ENCODE assay signal across 2 fruit fly cellular contexts in the genomic region with DNA sequence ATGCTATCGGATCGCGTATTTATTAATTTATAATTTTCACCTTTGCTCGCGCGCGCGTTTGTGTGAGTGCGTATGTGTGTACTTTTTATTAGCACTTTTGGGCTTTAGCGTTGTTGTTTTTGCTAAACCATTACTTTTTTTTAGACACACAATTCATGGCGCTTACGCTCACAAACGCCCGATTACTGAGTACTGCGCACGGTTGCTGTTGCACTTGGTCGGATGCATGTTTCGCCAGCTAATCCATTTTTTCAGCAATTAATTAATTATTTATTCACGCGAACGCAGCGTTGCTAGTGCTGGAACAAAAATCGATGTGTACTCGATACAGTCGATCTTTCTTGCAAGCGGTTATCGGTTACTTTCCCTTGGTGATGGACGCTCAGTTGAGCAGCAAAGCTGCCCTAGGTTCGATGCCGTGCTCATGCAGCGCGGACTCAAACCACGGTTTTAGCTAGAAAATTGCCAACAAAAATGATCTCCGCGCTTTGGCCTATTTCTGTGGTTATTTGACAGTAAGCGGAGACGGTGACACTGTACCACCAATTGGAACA.
A peak's percentile ranks its signal among the peaks of the same experiment; 100 is the strongest.
TF ChIP-seq lines count a peak whose summit lies in the region.

Gene smg, minus strand, starts transcription at position 304 of the 554 bp plus-strand sequence.
Gene CG5087, plus strand, starts transcription at position 499 of the 554 bp plus-strand sequence.

TF ChIP-seq in whole organism, adult, 20 proteins besides CTCF, POLR2A, EP300 and RAD21 (continued from another document):
- TF ChIP-seq CG14711 (tag; optimal IDR thresholded peaks at IDR 0.05; lab: Kevin White, UChicago) (peak; percentile 6), toe (GFP tag; optimal IDR thresholded peaks at IDR 0.05; lab: Kevin White, UChicago) (peak; percentile 46), Hr96 (GFP tag; optimal IDR thresholded peaks at IDR 0.05; lab: Kevin White, UChicago) (no peak)

TF ChIP-seq in whole organism, embryonic, 481 proteins besides CTCF, POLR2A, EP300 and RAD21 (continued from another document and continues in another):
- TF ChIP-seq MTF-1 (GFP tag; optimal IDR thresholded peaks at IDR 0.05; lab: Kevin White, UChicago; ENCODE audit: borderline replicate concordance) (no peak), ci (GFP tag; IDR thresholded peaks at IDR 0.05; lab: Robert Waterston, UW) (peak; percentile 60; the same call in 1 of the 3 replicates), Oaz (GFP tag; IDR thresholded peaks at IDR 0.05; lab: Robert Waterston, UW) (no peak), sob (GFP tag; IDR thresholded peaks at IDR 0.05; lab: Robert Waterston, UW) (peak; percentile 70), CG7928 (GFP tag; optimal IDR thresholded peaks at IDR 0.05; lab: Kevin White, UChicago) (peak; percentile 42), dmrt11E (tag; optimal IDR thresholded peaks at IDR 0.05; lab: Kevin White, UChicago) (no peak), NfI (GFP tag; optimal IDR thresholded peaks at IDR 0.05; lab: Kevin White, UChicago) (peak; percentile 14), Med (GFP tag; lab: Kevin White, UChicago) (peak; percentile 92), CG11093 (GFP tag; IDR thresholded peaks at IDR 0.05; lab: Robert Waterston, UW) (no peak), CG4328 (GFP tag; optimal IDR thresholded peaks at IDR 0.05; lab: Kevin White, UChicago) (no peak), CG7786 (GFP tag; optimal IDR thresholded peaks at IDR 0.05; lab: Kevin White, UChicago) (peak; percentile 8), CG7372 (GFP tag; IDR thresholded peaks at IDR 0.05; lab: Robert Waterston, UW) (no peak), MBD-R2 (GFP tag; IDR thresholded peaks at IDR 0.05; lab: Robert Waterston, UW) (peak; percentile 88), btn (GFP tag; optimal IDR thresholded peaks at IDR 0.05; lab: Kevin White, UChicago) (no peak), caup (GFP tag; optimal IDR thresholded peaks at IDR 0.05; lab: Kevin White, UChicago; ENCODE audit: severe bottlenecking) (no peak), schlank (tag; optimal IDR thresholded peaks at IDR 0.05; lab: Kevin White, UChicago) (no peak), vfl (GFP tag; optimal IDR thresholded peaks at IDR 0.05; lab: Kevin White, UChicago) (no peak), bowl (GFP tag; IDR thresholded peaks at IDR 0.05; lab: Robert Waterston, UW) (no peak), corto (GFP tag; optimal IDR thresholded peaks at IDR 0.05; lab: Kevin White, UChicago) (peak; percentile 39), chinmo (GFP tag; IDR thresholded peaks at IDR 0.05; lab: Robert Waterston, UW; ENCODE audit: partially characterized antibody) (peak; percentile 86; the same call in 3 of the 4 replicates), CG12391 (tag; optimal IDR thresholded peaks at IDR 0.05; lab: Kevin White, UChicago) (peak; percentile 56), aop (GFP tag; IDR thresholded peaks at IDR 0.05; lab: Robert Waterston, UW) (no peak), CG17186 (GFP tag; optimal IDR thresholded peaks at IDR 0.05; lab: Kevin White, UChicago) (peak; percentile 84), sim (GFP tag; IDR thresholded peaks at IDR 0.05; lab: Robert Waterston, UW) (no peak), Fer2 (tag; optimal IDR thresholded peaks at IDR 0.05; lab: Kevin White, UChicago) (no peak), CkIIα-i1 (GFP tag; IDR thresholded peaks at IDR 0.05; lab: Robert Waterston, UW) (no peak), Hmr (GFP tag; optimal IDR thresholded peaks at IDR 0.05; lab: Kevin White, UChicago) (peak; percentile 89), CG9797 (GFP tag; optimal IDR thresholded peaks at IDR 0.05; lab: Kevin White, UChicago) (peak; percentile 97), Atf3 (GFP tag; optimal IDR thresholded peaks at IDR 0.05; lab: Kevin White, UChicago) (no peak), kay (GFP tag; optimal IDR thresholded peaks at IDR 0.05; lab: Kevin White, UChicago) (no peak), Hr78 (GFP tag; optimal IDR thresholded peaks at IDR 0.05; lab: Kevin White, UChicago) (peak in 1 of 2 experiments; percentile 46), CG33557 (GFP tag; optimal IDR thresholded peaks at IDR 0.05; lab: Kevin White, UChicago) (peak; percentile 1), Bdp1 (GFP tag; optimal IDR thresholded peaks at IDR 0.05; lab: Kevin White, UChicago) (peak; percentile 37), gt (GFP tag; IDR thresholded peaks at IDR 0.05; lab: Robert Waterston, UW) (no peak), H2.0 (GFP tag; IDR thresholded peaks at IDR 0.05; lab: Robert Waterston, UW) (no peak), CG12769 (tag; optimal IDR thresholded peaks at IDR 0.05; lab: Kevin White, UChicago) (peak; percentile 76), gcm2 (GFP tag; optimal IDR thresholded peaks at IDR 0.05; lab: Kevin White, UChicago) (no peak), CG13624 (GFP tag; optimal IDR thresholded peaks at IDR 0.05; lab: Kevin White, UChicago) (peak; percentile 74), YL-1 (GFP tag; optimal IDR thresholded peaks at IDR 0.05; lab: Kevin White, UChicago) (peak; percentile 78), amos (GFP tag; IDR thresholded peaks at IDR 0.05; lab: Robert Waterston, UW; ENCODE audit: partially characterized antibody) (peak; percentile 74), seq (GFP tag; IDR thresholded peaks at IDR 0.05; lab: Robert Waterston, UW) (no peak), Neu2 (GFP tag; optimal IDR thresholded peaks at IDR 0.05; lab: Kevin White, UChicago; ENCODE audit: borderline replicate concordance) (no peak), CG13287 (GFP tag; IDR thresholded peaks at IDR 0.05; lab: Robert Waterston, UW; ENCODE audit: partially characterized antibody) (peak; percentile 76), cwo (GFP tag; optimal IDR thresholded peaks at IDR 0.05; lab: Kevin White, UChicago) (no peak), CG1792 (GFP tag; optimal IDR thresholded peaks at IDR 0.05; lab: Kevin White, UChicago) (peak; percentile 9), Ravus (GFP tag; IDR thresholded peaks at IDR 0.05; lab: Robert Waterston, UW) (no peak), Hr51 (GFP tag; optimal IDR thresholded peaks at IDR 0.05; lab: Kevin White, UChicago) (peak in 1 of 2 experiments; percentile 8), hkb (optimal IDR thresholded peaks at IDR 0.05; lab: Kevin White, UChicago) (peak; percentile 66), hkb (GFP tag; IDR thresholded peaks at IDR 0.05; lab: Robert Waterston, UW) (no peak), CG4707 (GFP tag; optimal IDR thresholded peaks at IDR 0.05; lab: Kevin White, UChicago) (no peak), en (GFP tag; optimal IDR thresholded peaks at IDR 0.05; lab: Kevin White, UChicago) (no peak), Sry-β (GFP tag; optimal IDR thresholded peaks at IDR 0.05; lab: Kevin White, UChicago) (peak; percentile 79), sens (GFP tag; lab: Kevin White, UChicago) (peak; percentile 85), CG4282 (GFP tag; optimal IDR thresholded peaks at IDR 0.05; lab: Kevin White, UChicago) (peak; percentile 47), CG10321 (GFP tag; IDR thresholded peaks at IDR 0.05; lab: Robert Waterston, UW) (no peak), CG12104 (GFP tag; optimal IDR thresholded peaks at IDR 0.05; lab: Kevin White, UChicago) (peak; percentile 35), Antp (GFP tag; optimal IDR thresholded peaks at IDR 0.05; lab: Kevin White, UChicago) (peak; percentile 56), dan (GFP tag; IDR thresholded peaks at IDR 0.05; lab: Robert Waterston, UW) (no peak), tna (GFP tag; IDR thresholded peaks at IDR 0.05; lab: Robert Waterston, UW; ENCODE audit: partially characterized antibody) (peak; percentile 53; the same call in 1 of the 2 replicates), CG6765 (GFP tag; optimal IDR thresholded peaks at IDR 0.05; lab: Kevin White, UChicago) (no peak), CG3163 (GFP tag; optimal IDR thresholded peaks at IDR 0.05; lab: Kevin White, UChicago) (peak; percentile 55), CG2199 (GFP tag; IDR thresholded peaks at IDR 0.05; lab: Robert Waterston, UW) (no peak), Adf1 (GFP tag; IDR thresholded peaks at IDR 0.05; lab: Robert Waterston, UW) (0 out of 2 replicates have a peak, but pooled peaks have one; percentile 6), CG16815 (GFP tag; optimal IDR thresholded peaks at IDR 0.05; lab: Kevin White, UChicago) (no peak), slou (GFP tag; optimal IDR thresholded peaks at IDR 0.05; lab: Kevin White, UChicago) (no peak), CG8924 (tag; optimal IDR thresholded peaks at IDR 0.05; lab: Kevin White, UChicago) (peak; percentile 86), CG16813 (GFP tag; IDR thresholded peaks at IDR 0.05; lab: Robert Waterston, UW; ENCODE audit: partially characterized antibody) (peak; percentile 63), CG9437 (GFP tag; optimal IDR thresholded peaks at IDR 0.05; lab: Kevin White, UChicago) (no peak), exex (tag; optimal IDR thresholded peaks at IDR 0.05; lab: Kevin White, UChicago) (peak; percentile 67), Tbp (GFP tag; optimal IDR thresholded peaks at IDR 0.05; lab: Kevin White, UChicago) (no peak), CG1832 (GFP tag; optimal IDR thresholded peaks at IDR 0.05; lab: Kevin White, UChicago) (no peak), CG34224 (GFP tag; IDR thresholded peaks at IDR 0.05; lab: Robert Waterston, UW; ENCODE audit: partially characterized antibody) (no peak; the same call in 2 of the 3 replicates), h (optimal IDR thresholded peaks at IDR 0.05; lab: Kevin White, UChicago) (no peak), Hmx (GFP tag; optimal IDR thresholded peaks at IDR 0.05; lab: Kevin White, UChicago) (no peak), Hey (tag; optimal IDR thresholded peaks at IDR 0.05; lab: Kevin White, UChicago) (no peak), ranshi (GFP tag; IDR thresholded peaks at IDR 0.05; lab: Robert Waterston, UW) (0 out of 2 replicates have a peak, but pooled peaks have one; percentile 27), tx (GFP tag; optimal IDR thresholded peaks at IDR 0.05; lab: Kevin White, UChicago) (peak; percentile 33), Asciz (GFP tag; optimal IDR thresholded peaks at IDR 0.05; lab: Kevin White, UChicago) (no peak), CG8089 (GFP tag; optimal IDR thresholded peaks at IDR 0.05; lab: Kevin White, UChicago) (peak; percentile 49), Max (GFP tag; optimal IDR thresholded peaks at IDR 0.05; lab: Kevin White, UChicago) (no peak), Aef1 (GFP tag; IDR thresholded peaks at IDR 0.05; lab: Robert Waterston, UW) (peak; percentile 45; the same call in 2 of the 3 replicates), E2f1 (GFP tag; IDR thresholded peaks at IDR 0.05; lab: Robert Waterston, UW) (peak; percentile 14; the same call in 1 of the 2 replicates), Taf1 (GFP tag; IDR thresholded peaks at IDR 0.05; lab: Robert Waterston, UW) (no peak), Bteb2 (GFP tag; optimal IDR thresholded peaks at IDR 0.05; lab: Kevin White, UChicago) (peak; percentile 16), Xrp1 (GFP tag; IDR thresholded peaks at IDR 0.05; lab: Robert Waterston, UW) (no peak), CG1602 (GFP tag; optimal IDR thresholded peaks at IDR 0.05; lab: Kevin White, UChicago) (no peak), gsb-n (tag; optimal IDR thresholded peaks at IDR 0.05; lab: Kevin White, UChicago) (peak; percentile 39), bigmax (GFP tag; optimal IDR thresholded peaks at IDR 0.05; lab: Kevin White, UChicago) (no peak), bsh (GFP tag; optimal IDR thresholded peaks at IDR 0.05; lab: Kevin White, UChicago) (no peak), dmrt99B (tag; optimal IDR thresholded peaks at IDR 0.05; lab: Kevin White, UChicago) (no peak), CG4854 (GFP tag; optimal IDR thresholded peaks at IDR 0.05; lab: Kevin White, UChicago) (no peak), rib (GFP tag; IDR thresholded peaks at IDR 0.05; lab: Robert Waterston, UW) (no peak), CG3065 (GFP tag; optimal IDR thresholded peaks at IDR 0.05; lab: Kevin White, UChicago) (no peak), ato (GFP tag; IDR thresholded peaks at IDR 0.05; lab: Robert Waterston, UW; ENCODE audit: partially characterized antibody) (peak; percentile 59), unpg (GFP tag; optimal IDR thresholded peaks at IDR 0.05; lab: Kevin White, UChicago) (no peak), CG12659 (GFP tag; optimal IDR thresholded peaks at IDR 0.05; lab: Kevin White, UChicago) (peak; percentile 89), inv (GFP tag; IDR thresholded peaks at IDR 0.05; lab: Robert Waterston, UW; ENCODE audit: partially characterized antibody) (peak; percentile 46; the same call in 1 of the 2 replicates), CG7271 (tag; optimal IDR thresholded peaks at IDR 0.05; lab: Kevin White, UChicago) (no peak), salm (tag; optimal IDR thresholded peaks at IDR 0.05; lab: Kevin White, UChicago) (peak; percentile 6), mam (GFP tag; optimal IDR thresholded peaks at IDR 0.05; lab: Kevin White, UChicago) (peak; percentile 72), CG18011 (GFP tag; optimal IDR thresholded peaks at IDR 0.05; lab: Kevin White, UChicago) (no peak), CG34376 (GFP tag; optimal IDR thresholded peaks at IDR 0.05; lab: Kevin White, UChicago) (peak; percentile 19), CG2116 (GFP tag; optimal IDR thresholded peaks at IDR 0.05; lab: Kevin White, UChicago) (peak; percentile 97), CG30020 (tag; optimal IDR thresholded peaks at IDR 0.05; lab: Kevin White, UChicago) (no peak), CG8281 (tag; optimal IDR thresholded peaks at IDR 0.05; lab: Kevin White, UChicago) (no peak), CG10274 (GFP tag; optimal IDR thresholded peaks at IDR 0.05; lab: Kevin White, UChicago) (no peak), Rx (GFP tag; IDR thresholded peaks at IDR 0.05; lab: Robert Waterston, UW) (no peak), cad (GFP tag; optimal IDR thresholded peaks at IDR 0.05; lab: Kevin White, UChicago) (no peak), lbe (GFP tag; optimal IDR thresholded peaks at IDR 0.05; lab: Kevin White, UChicago) (peak; percentile 32), CG4360 (GFP tag; IDR thresholded peaks at IDR 0.05; lab: Robert Waterston, UW) (no peak; the same call in 1 of the 2 replicates), Hr39 (optimal IDR thresholded peaks at IDR 0.05; lab: Kevin White, UChicago) (no peak), odd (GFP tag; optimal IDR thresholded peaks at IDR 0.05; lab: Kevin White, UChicago) (no peak), Atf6 (GFP tag; IDR thresholded peaks at IDR 0.05; lab: Robert Waterston, UW) (no peak), Mad (GFP tag; optimal IDR thresholded peaks at IDR 0.05; lab: Kevin White, UChicago) (peak; percentile 27), pita (GFP tag; optimal IDR thresholded peaks at IDR 0.05; lab: Kevin White, UChicago) (peak; percentile 97), cg (GFP tag; optimal IDR thresholded peaks at IDR 0.05; lab: Kevin White, UChicago) (peak; percentile 74), CG9932 (GFP tag; IDR thresholded peaks at IDR 0.05; lab: Robert Waterston, UW) (peak; percentile 80), Mes4 (GFP tag; optimal IDR thresholded peaks at IDR 0.05; lab: Kevin White, UChicago) (peak; percentile 23), Chrac-16 (GFP tag; optimal IDR thresholded peaks at IDR 0.05; lab: Kevin White, UChicago) (peak; percentile 7), CG4820 (GFP tag; optimal IDR thresholded peaks at IDR 0.05; lab: Kevin White, UChicago) (no peak), jing (GFP tag; optimal IDR thresholded peaks at IDR 0.05; lab: Kevin White, UChicago) (no peak), CG3726 (GFP tag; IDR thresholded peaks at IDR 0.05; lab: Robert Waterston, UW) (no peak)
